Worm (Caenorhabditis elegans): ENCODE data around the gene oac-11.

DNA sequence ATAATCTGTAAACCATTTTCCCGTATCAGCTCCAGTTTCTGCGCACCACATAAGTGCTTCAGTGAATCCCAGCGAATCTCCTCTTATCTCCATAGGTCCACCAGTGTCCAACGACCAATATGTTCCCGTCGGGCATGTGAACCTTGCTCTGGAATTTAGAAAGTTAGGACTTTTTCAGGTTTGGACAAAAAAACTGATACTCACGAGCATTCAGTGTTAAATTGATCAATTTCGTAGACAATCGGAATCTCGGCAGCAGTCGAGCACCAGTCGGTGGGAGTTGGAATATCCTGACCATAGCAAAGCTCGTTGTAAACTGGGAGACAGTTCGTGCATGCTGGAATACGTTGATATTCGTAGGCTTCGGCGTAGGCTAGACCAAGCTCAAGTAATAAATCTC lies 31.1 kb downstream of the oac-11 start:
- TF ChIP-seq W03F9.2 (tag; optimal IDR thresholded peaks at IDR 0.05) = no peak
- TF ChIP-seq him-1 (tag; optimal IDR thresholded peaks at IDR 0.05) = no peak
